Fruit fly (Drosophila melanogaster): ENCODE results near the gene IP3K2.

Gene IP3K2

DNA sequence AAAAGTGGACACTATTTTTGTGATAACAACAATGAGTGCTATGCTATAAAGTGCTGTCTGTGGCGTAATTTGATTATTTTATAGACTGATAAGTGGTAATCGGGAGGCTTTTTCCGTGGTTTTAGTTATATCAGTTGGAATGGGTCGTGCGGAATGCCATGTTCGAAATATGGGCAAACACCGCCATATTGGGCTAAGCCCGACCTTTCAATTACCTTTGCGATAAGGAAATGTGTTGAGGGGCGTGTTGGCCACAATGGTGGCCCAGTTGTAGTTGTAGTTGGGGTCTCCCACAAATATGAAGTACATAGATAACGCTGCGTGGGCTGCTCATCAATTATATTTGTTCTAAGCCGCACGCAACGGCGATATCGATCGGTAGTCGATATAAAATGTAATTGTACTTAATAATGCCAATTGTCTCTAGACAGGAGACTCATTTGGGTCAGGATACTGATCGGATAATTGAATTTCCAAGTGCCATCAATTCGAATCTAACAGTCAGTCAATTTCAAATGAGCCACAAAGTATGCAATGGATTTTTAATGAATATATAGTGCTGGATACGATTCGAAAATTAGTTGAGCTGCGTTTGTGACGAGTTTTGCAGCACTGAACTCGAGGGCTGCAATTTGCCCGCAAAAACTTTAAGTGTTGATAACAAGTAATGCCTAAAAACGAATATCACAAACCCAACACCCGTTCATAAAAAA is 31.2 kb downstream of the IP3K2 start (continued):
- TF ChIP-seq CkIIα-i1 (GFP tag; IDR thresholded peaks at IDR 0.05) = no peak
- no peak for TF ChIP-seq ato (GFP tag; IDR thresholded peaks at IDR 0.05; ENCODE audit: partially characterized antibody)
- peak; percentile 70 for TF ChIP-seq CG9932 (GFP tag; IDR thresholded peaks at IDR 0.05)
- no peak for TF ChIP-seq Abd-B (GFP tag; optimal IDR thresholded peaks at IDR 0.05)
- TF ChIP-seq CG14965 (GFP tag; optimal IDR thresholded peaks at IDR 0.05; ENCODE audit: borderline replicate concordance) = no peak
- no peak for TF ChIP-seq usp (GFP tag; optimal IDR thresholded peaks at IDR 0.05)
- TF ChIP-seq z (GFP tag; IDR thresholded peaks at IDR 0.05) = no peak
- peak; percentile 44; the same call in 1 of the 2 replicates for TF ChIP-seq amos (GFP tag; IDR thresholded peaks at IDR 0.05; ENCODE audit: partially characterized antibody)
- TF ChIP-seq Asciz (GFP tag; optimal IDR thresholded peaks at IDR 0.05) = no peak
- TF ChIP-seq ap (GFP tag; IDR thresholded peaks at IDR 0.05) = no peak
- TF ChIP-seq CG32532 (GFP tag; IDR thresholded peaks at IDR 0.05) = no peak
- TF ChIP-seq CG11696 (GFP tag; IDR thresholded peaks at IDR 0.05) = no peak
- no peak for TF ChIP-seq vnd (GFP tag; IDR thresholded peaks at IDR 0.05; ENCODE audit: partially characterized antibody)
- peak; percentile 10 for TF ChIP-seq CG6813 (GFP tag; optimal IDR thresholded peaks at IDR 0.05)
- TF ChIP-seq tio (GFP tag; optimal IDR thresholded peaks at IDR 0.05) = no peak
- TF ChIP-seq CG6683 (GFP tag; optimal IDR thresholded peaks at IDR 0.05) = no peak
- TF ChIP-seq CG18262 (tag; optimal IDR thresholded peaks at IDR 0.05) = no peak
- TF ChIP-seq cato (GFP tag; optimal IDR thresholded peaks at IDR 0.05; ENCODE audit: borderline replicate concordance) = no peak
- TF ChIP-seq CG7372 (GFP tag; IDR thresholded peaks at IDR 0.05) = no peak
- TF ChIP-seq sr (GFP tag; IDR thresholded peaks at IDR 0.05) = no peak
- TF ChIP-seq cwo (GFP tag; optimal IDR thresholded peaks at IDR 0.05) = no peak
- TF ChIP-seq pum (GFP tag; optimal IDR thresholded peaks at IDR 0.05) = peak; percentile 19
- peak; percentile 44 for TF ChIP-seq Side (GFP tag; optimal IDR thresholded peaks at IDR 0.05)
- TF ChIP-seq CG15696 (tag; optimal IDR thresholded peaks at IDR 0.05) = no peak
- TF ChIP-seq CG12155 (GFP tag; optimal IDR thresholded peaks at IDR 0.05) = peak; percentile 39
- TF ChIP-seq CG14050 (GFP tag; IDR thresholded peaks at IDR 0.05) = no peak
- TF ChIP-seq CG13894 (tag; optimal IDR thresholded peaks at IDR 0.05) = peak; percentile 32
- peak; percentile 29 for TF ChIP-seq Max (GFP tag; optimal IDR thresholded peaks at IDR 0.05)
- peak; percentile 42 for TF ChIP-seq CHES-1-like (GFP tag; optimal IDR thresholded peaks at IDR 0.05)
- peak; percentile 9 for TF ChIP-seq grau (tag; optimal IDR thresholded peaks at IDR 0.05)
- TF ChIP-seq hb (GFP tag; IDR thresholded peaks at IDR 0.05; ENCODE audit: partially characterized antibody) = no peak
- TF ChIP-seq klu (GFP tag; IDR thresholded peaks at IDR 0.05) = no peak
- no peak for TF ChIP-seq CG10366 (GFP tag; IDR thresholded peaks at IDR 0.05)
- TF ChIP-seq CG5245 (GFP tag; optimal IDR thresholded peaks at IDR 0.05) = peak; percentile 9
- peak; percentile 65 for TF ChIP-seq sob (GFP tag; IDR thresholded peaks at IDR 0.05)
- no peak for TF ChIP-seq Kr (GFP tag; optimal IDR thresholded peaks at IDR 0.05)
- peak; percentile 9; the same call in 1 of the 2 replicates for TF ChIP-seq NFAT (GFP tag; IDR thresholded peaks at IDR 0.05)
- TF ChIP-seq ac (GFP tag; optimal IDR thresholded peaks at IDR 0.05) = no peak
- peak; percentile 63 for TF ChIP-seq HmgZ (tag; optimal IDR thresholded peaks at IDR 0.05)
- no peak for TF ChIP-seq CG12104 (GFP tag; optimal IDR thresholded peaks at IDR 0.05)
- TF ChIP-seq sug (tag; optimal IDR thresholded peaks at IDR 0.05) = peak; percentile 94
- peak; percentile 17 for TF ChIP-seq Ets65A (GFP tag)
- no peak for TF ChIP-seq CG17361 (GFP tag; IDR thresholded peaks at IDR 0.05)
- TF ChIP-seq nerfin-2 (GFP tag; IDR thresholded peaks at IDR 0.05; ENCODE audit: partially characterized antibody) = no peak
- no peak for TF ChIP-seq ara (GFP tag; IDR thresholded peaks at IDR 0.05)
- no peak for TF ChIP-seq phol (tag; optimal IDR thresholded peaks at IDR 0.05)
- TF ChIP-seq fu2 (GFP tag; optimal IDR thresholded peaks at IDR 0.05) = no peak
- no peak for TF ChIP-seq cas (GFP tag; IDR thresholded peaks at IDR 0.05)
- no peak for TF ChIP-seq Six4 (GFP tag; optimal IDR thresholded peaks at IDR 0.05)
- TF ChIP-seq nau (GFP tag; optimal IDR thresholded peaks at IDR 0.05) = no peak

Data from whole organism, embryonic.